Worm (Caenorhabditis elegans): ENCODE results near the gene C06G3.8.

C06G3.8 gene

DNA sequence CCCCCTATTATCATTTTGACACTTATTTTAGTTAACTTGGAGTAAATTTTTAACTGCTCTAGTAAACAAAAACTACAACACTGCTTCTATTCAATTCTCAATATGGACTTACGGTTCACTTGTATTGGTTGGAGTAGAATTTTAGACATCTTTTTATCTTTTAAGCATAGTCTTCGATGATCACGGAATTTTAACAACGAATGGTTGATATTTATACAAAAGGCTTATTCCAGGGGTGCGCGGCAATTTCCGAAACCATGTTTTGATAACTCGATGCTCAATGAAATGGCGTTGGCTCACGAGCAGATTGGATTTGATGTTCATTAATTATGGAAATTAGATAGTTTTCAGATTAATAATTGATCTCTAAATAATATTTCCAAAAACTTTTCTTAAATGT is 11.1 kb upstream of the C06G3.8 start:
- TF ChIP-seq unc-62 (GFP tag; optimal IDR thresholded peaks at IDR 0.05): no peak

ce11 chrIV:7039476-7040261 is 7.3 kb upstream of the C06G3.8 start, which contains the start of the genes cogc-2 and klp-18:
cogc-2 (minus strand) TSS chrIV:7039580.
klp-18 (plus strand) TSS chrIV:7040211.
- no peak for TF ChIP-seq unc-62 (GFP tag; optimal IDR thresholded peaks at IDR 0.05)

DNA sequence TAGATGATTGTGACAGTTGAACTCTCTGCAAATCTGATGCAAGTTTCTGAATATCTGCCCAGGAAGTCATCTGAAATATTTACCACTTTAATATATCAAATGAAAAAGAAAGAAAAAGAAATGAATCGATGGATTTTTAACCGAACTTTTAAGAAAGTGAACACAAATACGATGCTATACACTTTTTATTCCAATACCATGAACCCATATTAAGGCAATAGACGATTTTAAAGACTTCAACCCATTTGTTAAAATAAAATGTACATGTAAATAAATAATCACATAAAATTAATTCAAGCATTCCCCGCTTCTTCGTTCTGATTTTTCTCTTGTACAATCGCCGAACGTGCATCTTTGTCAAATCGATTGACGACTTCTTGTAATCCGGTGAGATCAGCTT is 4.4 kb upstream of the C06G3.8 start, which contains the start of gene ufl-1:
ufl-1 (minus strand) TSS at position 70 of the 400 bp plus-strand sequence.
- TF ChIP-seq unc-62 (GFP tag; optimal IDR thresholded peaks at IDR 0.05): no peak

ce11 chrIV:7035823-7036222 is 3.5 kb upstream of the C06G3.8 start, which contains the start of gene C06G3.3:
C06G3.3 (plus strand) TSS chrIV:7036123.
- TF ChIP-seq unc-62 (GFP tag; optimal IDR thresholded peaks at IDR 0.05): no peak

ce11 chrIV:7031019-7031418 is 1.3 kb downstream of the C06G3.8 start:
- no peak for TF ChIP-seq unc-62 (GFP tag; optimal IDR thresholded peaks at IDR 0.05)

DNA sequence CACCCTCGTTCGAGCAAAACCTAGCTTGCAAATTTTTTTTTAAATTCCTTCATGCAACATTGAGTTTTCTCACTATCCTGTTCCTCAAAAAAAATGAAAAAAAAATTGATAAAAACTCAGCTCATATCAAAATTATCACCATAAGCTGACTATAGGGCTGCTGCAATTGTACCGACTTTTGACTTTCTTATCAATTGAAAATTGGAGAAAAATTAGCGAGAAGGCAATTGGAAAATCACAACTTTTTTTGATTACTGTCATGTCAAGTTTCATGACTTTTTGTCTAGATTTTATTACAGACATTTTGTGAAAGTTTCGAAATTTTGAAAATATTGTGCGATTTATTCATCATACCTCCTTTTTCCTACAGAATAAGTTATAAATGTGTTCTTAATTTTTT is 6.5 kb downstream of the C06G3.8 start:
- no peak for TF ChIP-seq unc-62 (GFP tag; optimal IDR thresholded peaks at IDR 0.05)

DNA sequence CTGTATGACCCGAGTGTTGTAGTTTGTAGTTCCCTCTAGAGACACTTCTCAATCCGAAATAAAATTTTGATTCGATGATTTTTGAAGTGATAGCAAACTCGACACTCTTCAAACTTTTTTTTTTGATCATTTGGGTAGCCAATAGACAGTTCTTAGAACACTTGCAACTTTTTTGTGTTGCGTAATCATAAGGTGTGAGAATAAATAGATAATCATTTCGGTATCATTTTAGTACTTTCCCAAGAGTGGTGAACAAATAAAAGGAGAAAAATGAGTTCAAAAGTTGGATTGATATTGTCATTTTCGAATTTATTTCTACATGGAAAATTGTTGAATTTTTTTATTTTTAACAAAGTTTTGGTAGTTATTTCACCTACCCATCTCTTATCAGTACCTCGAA is 7.5 kb downstream of the C06G3.8 start:
- no peak for TF ChIP-seq unc-62 (GFP tag; optimal IDR thresholded peaks at IDR 0.05)

- TF ChIP-seq unc-62 (GFP tag; optimal IDR thresholded peaks at IDR 0.05): no peak
Observed at ce11 chrIV:7023858-7024257, 8.5 kb downstream of the C06G3.8 start, which contains the start of gene adah-1. adah-1 (plus strand) TSS chrIV:7024211.

ce11 chrIV:7023004-7023403 is 9.4 kb downstream of the C06G3.8 start:
- TF ChIP-seq unc-62 (GFP tag; optimal IDR thresholded peaks at IDR 0.05): no peak

- no peak for TF ChIP-seq unc-62 (GFP tag; optimal IDR thresholded peaks at IDR 0.05)
Observed at ce11 chrIV:7022227-7022626, 10.1 kb downstream of the C06G3.8 start.

- no peak for TF ChIP-seq unc-62 (GFP tag; optimal IDR thresholded peaks at IDR 0.05)
Observed at ce11 chrIV:7020630-7021029, 11.7 kb downstream of the C06G3.8 start.

- no peak for TF ChIP-seq unc-62 (GFP tag; optimal IDR thresholded peaks at IDR 0.05)
Observed at ce11 chrIV:7018623-7019022, 13.7 kb downstream of the C06G3.8 start.

- TF ChIP-seq unc-62 (GFP tag; optimal IDR thresholded peaks at IDR 0.05): no peak
Observed at ce11 chrIV:7017123-7017674, 15.2 kb downstream of the C06G3.8 start, which contains the start of gene gldi-4. gldi-4 (plus strand) TSS chrIV:7017624.

DNA sequence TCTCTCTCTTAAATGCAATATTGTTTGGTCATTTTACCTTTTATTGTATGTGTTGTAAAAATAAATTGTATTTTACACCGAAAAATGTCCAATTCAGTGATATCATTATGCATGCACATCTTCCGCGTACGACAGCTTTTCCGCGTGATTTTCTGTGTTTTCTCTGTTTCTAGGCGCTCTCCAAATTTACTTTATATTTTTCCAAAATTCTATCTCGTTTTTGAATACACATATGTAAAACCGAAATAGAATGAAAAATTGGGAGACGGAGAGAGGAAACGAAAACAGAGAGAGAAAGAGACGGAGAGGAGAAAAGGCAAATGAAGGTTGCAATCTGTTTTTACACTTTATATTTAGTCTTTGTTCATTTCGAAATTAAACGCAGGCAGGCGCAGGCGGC is 15.9 kb downstream of the C06G3.8 start:
- no peak for TF ChIP-seq unc-62 (GFP tag; optimal IDR thresholded peaks at IDR 0.05)

DNA sequence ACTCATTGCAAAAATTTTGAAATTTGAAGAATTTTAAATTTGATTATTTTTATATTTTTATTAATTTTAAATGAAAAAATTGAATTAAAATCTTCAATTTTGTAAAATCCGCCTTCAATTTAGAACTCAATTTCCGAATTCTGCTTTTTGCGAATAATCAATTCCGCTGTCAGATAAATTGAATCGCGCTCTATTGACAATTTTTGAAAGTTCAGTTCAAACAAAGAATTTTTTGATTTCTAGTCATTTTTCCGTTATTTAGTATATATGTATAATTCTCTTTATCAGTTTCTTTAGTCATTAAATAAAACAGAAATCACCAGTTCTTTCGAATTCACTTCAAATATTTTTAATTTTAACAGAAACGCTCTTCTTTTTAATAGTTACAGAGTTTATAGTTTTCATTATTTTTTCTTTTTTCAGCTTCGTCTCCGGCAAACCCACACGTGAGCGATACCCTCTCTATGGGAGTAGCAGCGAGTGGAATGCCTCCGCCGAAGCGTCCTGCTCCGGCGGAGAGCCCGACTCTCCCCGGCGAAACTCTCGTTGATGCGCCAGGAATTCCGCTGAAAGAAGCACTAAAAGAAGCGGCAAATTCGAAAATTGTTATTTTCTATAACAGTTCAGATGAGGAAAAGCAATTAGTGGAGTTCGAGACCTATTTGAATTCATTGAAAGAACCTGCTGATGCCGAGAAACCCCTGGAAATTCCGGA is 19.5 kb downstream of the C06G3.8 start:
- TF ChIP-seq unc-62 (GFP tag; optimal IDR thresholded peaks at IDR 0.05): no peak

DNA sequence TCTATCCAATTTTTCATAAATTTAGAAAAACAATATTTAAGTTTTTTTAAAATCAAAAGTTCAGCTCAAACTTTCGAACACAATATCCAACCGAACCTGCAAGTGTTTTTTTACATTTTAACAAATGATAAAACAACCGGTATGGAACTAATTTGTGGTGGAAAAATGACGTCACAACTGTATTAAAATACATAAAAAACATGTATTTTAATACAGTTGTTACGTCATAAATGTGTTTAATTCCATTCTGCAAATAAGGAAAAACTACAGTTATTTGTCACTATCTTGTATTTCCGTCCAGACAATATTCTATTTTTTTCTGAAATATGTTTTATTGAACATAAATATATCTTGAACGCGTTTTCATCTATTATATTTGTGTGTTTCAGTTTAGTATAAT is 20.1 kb downstream of the C06G3.8 start:
- no peak for TF ChIP-seq unc-62 (GFP tag; optimal IDR thresholded peaks at IDR 0.05)

Data from whole organism, dauer.